Worm (Caenorhabditis elegans) whole organism, L2 larva: ENCODE results near the gene W05H9.2.

Experiments
- R02D3.7 ChIP-seq: fragments of 150-350 bp; optimal IDR thresholded peaks from 2 replicates; lab custom pipeline; 2014; ENCODE audit warnings: missing biosample characterization, missing genetic modification characterization
- aly-2 ChIP-seq: fragments of 150-350 bp; optimal IDR thresholded peaks from 2 replicates; lab custom pipeline; 2014; ENCODE audit warnings: missing biosample characterization, missing genetic modification characterization
- blmp-1 ChIP-seq: sonication (generic microtip); optimal IDR thresholded peaks from 2 replicates; lab custom pipeline; 2017; ENCODE audit warnings: missing genetic modification characterization, mild to moderate bottlenecking, missing compliant biosample characterization, antibody characterized with exemption, moderate library complexity; ENCODE audit not compliant: insufficient read depth
- egl-27 ChIP-seq: sonication (generic microtip); optimal IDR thresholded peaks from 3 replicates; lab custom pipeline; 2017; ENCODE audit warnings: missing biosample characterization, missing genetic modification reagents, missing genetic modification characterization
- lin-13 ChIP-seq: fragments of 150-350 bp; optimal IDR thresholded peaks from 2 replicates; lab custom pipeline; 2014; ENCODE audit warnings: missing biosample characterization, missing genetic modification reagents, missing genetic modification characterization
- nhr-12 ChIP-seq: fragments of 150-350 bp; optimal IDR thresholded peaks from 2 replicates; lab custom pipeline; 2014; ENCODE audit warnings: missing biosample characterization, missing genetic modification characterization
- nhr-77 ChIP-seq: fragments of 150-350 bp; optimal IDR thresholded peaks from 2 replicates; lab custom pipeline; 2014; ENCODE audit warnings: missing biosample characterization, missing genetic modification characterization
- peb-1 ChIP-seq: fragments of 150-350 bp; optimal IDR thresholded peaks from 2 replicates; lab custom pipeline; 2014; ENCODE audit warnings: missing biosample characterization, missing genetic modification characterization

DNA sequence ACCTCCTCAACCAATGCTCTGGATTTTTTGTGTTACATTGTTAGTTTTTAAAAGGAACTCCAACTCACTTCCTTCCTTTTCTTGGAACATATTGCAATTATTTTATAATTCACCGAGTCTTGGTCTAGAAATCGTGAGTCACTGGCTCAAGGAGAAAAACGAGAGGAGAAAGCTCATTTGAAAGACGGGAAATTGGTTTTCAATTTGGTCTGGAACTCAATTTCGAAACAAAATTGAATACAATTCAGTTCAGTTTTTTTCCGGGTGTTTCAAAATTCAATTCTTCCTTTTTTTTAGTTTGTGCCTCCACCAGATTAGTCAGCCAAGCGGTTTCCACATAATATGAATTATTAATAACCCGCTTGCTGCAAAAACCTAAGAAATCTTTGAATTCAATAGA is 19.0 kb upstream of the W05H9.2 start:
- TF ChIP-seq R02D3.7 (tag; lab: Kevin White, UChicago) (no peak), peb-1 (tag; lab: Kevin White, UChicago) (no peak), nhr-77 (tag; lab: Kevin White, UChicago) (no peak), egl-27 (tag; lab: Kevin White, UChicago) (no peak), blmp-1 (tag; lab: Kevin White, UChicago) (no peak), lin-13 (no peak), aly-2 (no peak), nhr-12 (tag; lab: Kevin White, UChicago) (no peak)
